Worm (Caenorhabditis elegans) whole organism, L3 larva: ENCODE results near the gene C13G5.2.

Source experiments
- R02D3.7 ChIP-seq: fragments of 150-350 bp; optimal IDR thresholded peaks from 2 replicates; lab custom pipeline; 2014; ENCODE audit warnings: missing biosample characterization, missing genetic modification characterization
- aly-2 ChIP-seq: fragments of 150-350 bp; optimal IDR thresholded peaks from 2 replicates; lab custom pipeline; 2014; ENCODE audit warnings: missing biosample characterization, missing genetic modification characterization
- elt-3 ChIP-seq, 3 experiments: fragments of 150-350 bp in 1 of 3; sonication (generic microtip) in 2 of 3; optimal IDR thresholded peaks; 2 replicates in 2 of 3; 4 replicates in 1 of 3; lab custom pipeline; 2014 to 2017; ENCODE audit warnings: missing biosample characterization in 3 of 3, missing genetic modification characterization in 3 of 3
- fos-1 ChIP-seq: fragments of 150-350 bp; optimal IDR thresholded peaks from 2 replicates; lab custom pipeline; 2014; ENCODE audit warnings: missing biosample characterization, missing genetic modification characterization
- lin-39 ChIP-seq: fragments of 150-350 bp; optimal IDR thresholded peaks from 2 replicates; lab custom pipeline; 2018; ENCODE audit warnings: missing biosample characterization, missing genetic modification reagents, missing genetic modification characterization
- nhr-11 ChIP-seq: fragments of 150-350 bp; optimal IDR thresholded peaks from 2 replicates; lab custom pipeline; 2014; ENCODE audit warnings: missing biosample characterization, missing genetic modification characterization
- nhr-25 ChIP-seq: sonication (generic microtip); optimal IDR thresholded peaks from 2 replicates; lab custom pipeline; 2017; ENCODE audit warnings: missing biosample characterization, missing genetic modification characterization
- nhr-28 ChIP-seq: fragments of 150-350 bp; optimal IDR thresholded peaks from 2 replicates; lab custom pipeline; 2014; ENCODE audit warnings: missing biosample characterization, missing genetic modification characterization
- nhr-76 ChIP-seq: fragments of 150-350 bp; sonication (generic microtip); optimal IDR thresholded peaks from 5 replicates; lab custom pipeline; 2014; ENCODE audit warnings: missing biosample characterization, missing genetic modification characterization
- nhr-77 ChIP-seq: fragments of 150-350 bp; optimal IDR thresholded peaks from 2 replicates; lab custom pipeline; 2014; ENCODE audit warnings: missing biosample characterization, missing genetic modification characterization
- sea-2 ChIP-seq: fragments of 150-350 bp; sonication (generic microtip); optimal IDR thresholded peaks from 4 replicates; lab custom pipeline; 2014; ENCODE audit warnings: missing biosample characterization, missing genetic modification reagents, missing genetic modification characterization
- snpc-4 ChIP-seq: fragments of 150-350 bp; optimal IDR thresholded peaks from 2 replicates; lab custom pipeline; 2014; ENCODE audit warnings: missing biosample characterization, missing genetic modification characterization
- zag-1 ChIP-seq: fragments of 150-350 bp; optimal IDR thresholded peaks from 2 replicates; lab custom pipeline; 2014; ENCODE audit warnings: missing biosample characterization, missing genetic modification characterization

DNA sequence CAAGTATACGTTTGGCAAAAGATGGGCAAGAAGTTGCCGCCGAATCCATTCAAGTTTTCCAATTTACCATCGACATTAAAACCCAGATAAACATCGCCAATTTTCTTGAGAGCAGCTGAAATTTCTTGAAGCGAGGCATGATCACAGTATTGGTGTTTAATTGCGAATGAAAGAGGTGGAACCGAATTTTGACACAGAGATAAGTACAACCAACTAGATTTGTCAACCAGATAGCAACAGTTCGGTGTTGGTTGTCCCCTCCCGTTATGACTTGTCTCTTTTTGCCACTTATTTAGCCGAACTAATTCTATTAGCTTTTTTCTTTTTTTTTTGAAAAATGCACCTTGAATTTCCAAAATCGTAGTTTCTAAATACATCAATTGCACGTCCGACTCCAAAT lies 39.9 kb downstream of the C13G5.2 start:
- no peak for TF ChIP-seq nhr-76 (tag; lab: Kevin White, UChicago)
- no peak for TF ChIP-seq snpc-4 (tag; lab: Kevin White, UChicago)
- peak; percentile 10 for TF ChIP-seq nhr-25 (tag; lab: Kevin White, UChicago)
- no peak for TF ChIP-seq sea-2
- TF ChIP-seq R02D3.7 (tag; lab: Kevin White, UChicago): no peak
- no peak for TF ChIP-seq aly-2 (tag; lab: Kevin White, UChicago)
- no peak for TF ChIP-seq lin-39 (tag; lab: Kevin White, UChicago)
- TF ChIP-seq fos-1 (tag; lab: Kevin White, UChicago): no peak
- TF ChIP-seq zag-1 (tag; lab: Kevin White, UChicago): no peak
- no peak for TF ChIP-seq nhr-28 (tag; lab: Kevin White, UChicago)
- TF ChIP-seq elt-3 (tag; optimal IDR thresholded peaks at IDR 0.05; lab: Kevin White, UChicago): no peak
- TF ChIP-seq nhr-77 (tag; lab: Kevin White, UChicago): no peak
- TF ChIP-seq nhr-11 (tag; lab: Kevin White, UChicago): no peak
